Worm (Caenorhabditis elegans) whole organism, mixed stage, embryonic: ENCODE measurements around the gene sart-3.

Experiments used
- elt-1 ChIP-seq: sonication (generic microtip); optimal IDR thresholded peaks from 2 replicates; lab custom pipeline; 2017; ENCODE audit warnings: missing genetic modification characterization, mild to moderate bottlenecking, missing compliant biosample characterization, antibody characterized with exemption, moderate library complexity, borderline replicate concordance; ENCODE audit not compliant: insufficient read depth
- lsy-2 ChIP-seq: fragments of 150-350 bp; optimal IDR thresholded peaks from 2 replicates; lab custom pipeline; 2014; ENCODE audit warnings: missing biosample characterization, missing genetic modification characterization
- mab-5 ChIP-seq: fragments of 150-350 bp; optimal IDR thresholded peaks from 2 replicates; lab custom pipeline; 2014; ENCODE audit warnings: missing biosample characterization, missing genetic modification characterization
- mep-1 ChIP-seq: fragments of 150-350 bp; optimal IDR thresholded peaks from 2 replicates; lab custom pipeline; 2017; ENCODE audit warnings: missing biosample characterization, missing genetic modification reagents, missing genetic modification characterization, inconsistent platforms
- nhr-237 ChIP-seq: fragments of 150-350 bp; optimal IDR thresholded peaks from 2 replicates; lab custom pipeline; 2014; ENCODE audit warnings: missing biosample characterization, missing genetic modification characterization
- nhr-28 ChIP-seq: fragments of 150-350 bp; optimal IDR thresholded peaks from 2 replicates; lab custom pipeline; 2014; ENCODE audit warnings: missing biosample characterization, missing genetic modification characterization
- nhr-76 ChIP-seq: sonication (generic microtip); optimal IDR thresholded peaks from 2 replicates; lab custom pipeline; 2017; ENCODE audit warnings: missing biosample characterization, missing genetic modification characterization
- snpc-4 ChIP-seq: fragments of 150-350 bp; optimal IDR thresholded peaks from 2 replicates; lab custom pipeline; 2014; ENCODE audit warnings: missing biosample characterization, missing genetic modification characterization
- unc-39 ChIP-seq: fragments of 150-350 bp; optimal IDR thresholded peaks from 2 replicates; lab custom pipeline; 2014; ENCODE audit warnings: missing biosample characterization, missing genetic modification characterization
- unc-62 ChIP-seq: fragments of 150-350 bp; optimal IDR thresholded peaks from 2 replicates; lab custom pipeline; 2014; ENCODE audit warnings: missing biosample characterization, missing genetic modification reagents, missing genetic modification characterization

DNA sequence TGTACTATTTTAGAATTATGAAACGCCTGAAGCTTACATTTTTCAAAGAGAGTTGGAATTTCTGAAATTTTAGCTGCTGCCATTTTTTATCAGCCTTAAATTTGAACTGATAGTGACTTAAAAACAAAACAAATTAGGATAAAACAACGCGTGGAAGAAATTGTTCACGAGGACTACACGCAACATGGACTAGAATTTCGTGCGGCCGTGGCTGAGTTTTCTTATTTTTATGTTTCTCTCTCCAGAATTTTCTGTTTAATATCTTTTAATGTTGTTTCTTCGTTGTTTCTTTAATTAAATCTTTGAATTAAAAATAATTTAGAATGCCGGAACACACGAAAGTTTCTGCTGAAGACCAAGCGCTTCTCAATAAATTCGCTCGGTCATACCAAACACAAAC lies 17.9 kb downstream of the sart-3 start, which contains the start of the genes B0035.3, B0035.22 and pfd-4:
- TF ChIP-seq mab-5 (tag; lab: Kevin White, UChicago) (no peak), snpc-4 (tag; lab: Kevin White, UChicago) (no peak), nhr-28 (tag; lab: Kevin White, UChicago) (no peak), mep-1 (tag; lab: Kevin White, UChicago) (no peak), unc-62 (GFP tag; lab: Kevin White, UChicago) (no peak), unc-39 (tag; lab: Kevin White, UChicago) (no peak), nhr-76 (tag; lab: Kevin White, UChicago) (no peak), nhr-237 (no peak), lsy-2 (tag; lab: Kevin White, UChicago) (no peak), elt-1 (tag; lab: Kevin White, UChicago) (no peak)
